Fruit fly (Drosophila melanogaster) whole organism, prepupa: ENCODE data around the gene CG7600.

Experiments
- CG10631 ChIP-seq: fragments of 200-800 bp; sonication (Bioruptor generic); optimal IDR thresholded peaks from 2 replicates; lab custom pipeline; 2016; ENCODE audit warnings: missing biosample characterization, missing genetic modification characterization
- CG10669 ChIP-seq: fragments of 200-800 bp; sonication (Bioruptor generic); optimal IDR thresholded peaks from 3 replicates; lab custom pipeline; 2018; ENCODE audit warnings: missing biosample characterization, mild to moderate bottlenecking, missing genetic modification characterization, moderate library complexity
- CG11294 ChIP-seq: fragments of 200-800 bp; sonication (Bioruptor generic); IDR thresholded peaks from 2 replicates; pipeline ENCODE4 v1.3.6; 2022; ENCODE audit warnings: missing biosample characterization, missing genetic modification characterization
- CG11762 ChIP-seq: fragments of 200-800 bp; sonication (Bioruptor generic); optimal IDR thresholded peaks from 3 replicates; lab custom pipeline; 2016; ENCODE audit warnings: missing biosample characterization, missing genetic modification characterization; ENCODE audit not compliant: insufficient read depth
- CG11902 ChIP-seq: fragments of 200-800 bp; sonication (Bioruptor generic); optimal IDR thresholded peaks from 3 replicates; lab custom pipeline; 2016; ENCODE audit warnings: missing biosample characterization, missing genetic modification characterization
- CG15336 ChIP-seq: fragments of 200-800 bp; sonication (Bioruptor generic); IDR thresholded peaks from 2 replicates; pipeline ENCODE4 v1.3.6; 2022; ENCODE audit warnings: missing biosample characterization, missing genetic modification characterization
- CG1621 ChIP-seq: fragments of 200-800 bp; sonication (Bioruptor generic); optimal IDR thresholded peaks from 3 replicates; lab custom pipeline; 2018; ENCODE audit warnings: missing biosample characterization, mild to moderate bottlenecking, missing genetic modification characterization
- CG16779 ChIP-seq: fragments of 200-800 bp; sonication (Bioruptor generic); optimal IDR thresholded peaks from 3 replicates; lab custom pipeline; 2017; ENCODE audit warnings: missing biosample characterization, mild to moderate bottlenecking, missing genetic modification characterization
- CG3032 ChIP-seq: fragments of 200-800 bp; optimal IDR thresholded peaks from 2 replicates; lab custom pipeline; 2019; ENCODE audit warnings: missing biosample characterization, mild to moderate bottlenecking, missing genetic modification characterization, moderate library complexity
- CG31627 ChIP-seq: fragments of 200-800 bp; sonication (Bioruptor generic); optimal IDR thresholded peaks from 3 replicates; lab custom pipeline; 2016; ENCODE audit warnings: missing biosample characterization, missing genetic modification characterization
- CG32006 ChIP-seq: fragments of 200-800 bp; sonication (Bioruptor generic); optimal IDR thresholded peaks from 3 replicates; lab custom pipeline; 2017; ENCODE audit warnings: missing biosample characterization, mild to moderate bottlenecking, missing genetic modification characterization
- CG34406 ChIP-seq: fragments of 200-800 bp; sonication (Bioruptor generic); optimal IDR thresholded peaks from 3 replicates; lab custom pipeline; 2016; ENCODE audit warnings: missing biosample characterization, missing genetic modification characterization
- CG3919 ChIP-seq: fragments of 200-800 bp; sonication (Bioruptor generic); optimal IDR thresholded peaks from 3 replicates; lab custom pipeline; 2016; ENCODE audit warnings: missing biosample characterization, missing genetic modification characterization
- CG4318 ChIP-seq: fragments of 200-800 bp; sonication (Bioruptor generic); optimal IDR thresholded peaks from 3 replicates; lab custom pipeline; 2017; ENCODE audit warnings: missing biosample characterization, mild to moderate bottlenecking, missing genetic modification characterization
- CG6163 ChIP-seq: fragments of 200-800 bp; sonication (Bioruptor generic); IDR thresholded peaks from 3 replicates; pipeline ENCODE4 v1.3.6; 2022; ENCODE audit warnings: missing biosample characterization, missing genetic modification characterization
- CG6792 ChIP-seq: fragments of 200-800 bp; sonication (Bioruptor generic); optimal IDR thresholded peaks from 3 replicates; lab custom pipeline; 2016; ENCODE audit warnings: missing biosample characterization, missing genetic modification characterization
- CG6808 ChIP-seq: fragments of 200-800 bp; sonication (Bioruptor generic); optimal IDR thresholded peaks from 3 replicates; lab custom pipeline; 2017; ENCODE audit warnings: missing biosample characterization, missing genetic modification characterization, mild to moderate bottlenecking, moderate library complexity, missing genetic modification reagents
- CG6854 ChIP-seq: fragments of 200-800 bp; sonication (Bioruptor generic); optimal IDR thresholded peaks from 2 replicates; lab custom pipeline; 2017; ENCODE audit warnings: missing biosample characterization, mild to moderate bottlenecking, missing genetic modification characterization
- CG7368 ChIP-seq: fragments of 200-800 bp; sonication (Bioruptor generic); optimal IDR thresholded peaks from 3 replicates; lab custom pipeline; 2016; ENCODE audit warnings: missing biosample characterization, missing genetic modification characterization
- CG8319 ChIP-seq: fragments of 200-800 bp; sonication (Bioruptor generic); optimal IDR thresholded peaks from 3 replicates; lab custom pipeline; 2016; ENCODE audit warnings: missing biosample characterization, missing genetic modification characterization
- CG8632 ChIP-seq: fragments of 200-800 bp; sonication (Bioruptor generic); optimal IDR thresholded peaks from 3 replicates; lab custom pipeline; 2016; ENCODE audit warnings: missing biosample characterization, missing genetic modification characterization
- CG9139 ChIP-seq: fragments of 200-800 bp; sonication (Bioruptor generic); optimal IDR thresholded peaks from 3 replicates; lab custom pipeline; 2017; ENCODE audit warnings: missing biosample characterization, mild to moderate bottlenecking, missing genetic modification characterization
- Eip75B ChIP-seq: fragments of 200-800 bp; sonication (Bioruptor generic); optimal IDR thresholded peaks from 3 replicates; lab custom pipeline; 2016; ENCODE audit warnings: missing biosample characterization, missing genetic modification characterization
- Eip78C ChIP-seq: fragments of 200-800 bp; sonication (Bioruptor generic); peaks from one replicate; lab custom pipeline; 2016; ENCODE audit warnings: missing biosample characterization, missing genetic modification characterization
- Ets21C ChIP-seq: fragments of 200-800 bp; sonication (Bioruptor generic); optimal IDR thresholded peaks from 3 replicates; lab custom pipeline; 2016; ENCODE audit warnings: missing biosample characterization, missing genetic modification characterization
- Ets96B ChIP-seq: fragments of 200-800 bp; optimal IDR thresholded peaks from 2 replicates; lab custom pipeline; 2019; ENCODE audit warnings: missing biosample characterization, mild to moderate bottlenecking, missing genetic modification characterization, moderate library complexity
- Gug ChIP-seq: fragments of 200-800 bp; sonication (Bioruptor generic); IDR thresholded peaks from 2 replicates; pipeline ENCODE4 v1.3.6; 2022; ENCODE audit warnings: missing biosample characterization, missing genetic modification characterization
- Hr38 ChIP-seq: sonication (Bioruptor generic); optimal IDR thresholded peaks from 2 replicates; lab custom pipeline; 2016; ENCODE audit warnings: missing biosample characterization, missing genetic modification characterization
- Hr4 ChIP-seq: fragments of 200-800 bp; sonication (Bioruptor generic); optimal IDR thresholded peaks from 3 replicates; lab custom pipeline; 2016; ENCODE audit warnings: missing biosample characterization, missing genetic modification characterization
- Lpt ChIP-seq: fragments of 200-800 bp; sonication (Bioruptor generic); optimal IDR thresholded peaks from 3 replicates; lab custom pipeline; 2016; ENCODE audit warnings: missing biosample characterization, missing genetic modification characterization
- Sox14 ChIP-seq: fragments of 200-800 bp; sonication (Bioruptor generic); optimal IDR thresholded peaks from 3 replicates; lab custom pipeline; 2016; ENCODE audit warnings: missing biosample characterization, missing genetic modification characterization
- Sox15 ChIP-seq: fragments of 200-800 bp; sonication (Bioruptor generic); optimal IDR thresholded peaks from 3 replicates; lab custom pipeline; 2016; ENCODE audit warnings: missing biosample characterization, missing genetic modification characterization
- achi ChIP-seq: fragments of 200-800 bp; sonication (Bioruptor generic); optimal IDR thresholded peaks from 3 replicates; lab custom pipeline; 2016; ENCODE audit warnings: missing biosample characterization, missing genetic modification characterization
- cyc ChIP-seq: fragments of 200-800 bp; sonication (Bioruptor generic); optimal IDR thresholded peaks from 3 replicates; lab custom pipeline; 2016; ENCODE audit warnings: missing biosample characterization, missing genetic modification characterization
- esn ChIP-seq: fragments of 200-800 bp; sonication (Bioruptor generic); optimal IDR thresholded peaks from 2 replicates; lab custom pipeline; 2016; ENCODE audit warnings: missing biosample characterization, mild to moderate bottlenecking, missing genetic modification characterization, moderate library complexity
- fd59A ChIP-seq: fragments of 200-800 bp; sonication (Bioruptor generic); optimal IDR thresholded peaks from 2 replicates; lab custom pipeline; 2017; ENCODE audit warnings: missing biosample characterization, mild to moderate bottlenecking, missing genetic modification characterization, missing genetic modification reagents
- fd85E ChIP-seq: fragments of 200-800 bp; sonication (Bioruptor generic); optimal IDR thresholded peaks from 3 replicates; lab custom pipeline; 2016; ENCODE audit warnings: missing biosample characterization, missing genetic modification characterization
- lz ChIP-seq: fragments of 200-800 bp; sonication (Bioruptor generic); optimal IDR thresholded peaks from 3 replicates; lab custom pipeline; 2016; ENCODE audit warnings: missing biosample characterization, missing genetic modification characterization
- net ChIP-seq: fragments of 200-800 bp; sonication (Bioruptor generic); optimal IDR thresholded peaks from 3 replicates; lab custom pipeline; 2016; ENCODE audit warnings: missing biosample characterization, missing genetic modification characterization
- pdm3 ChIP-seq: fragments of 200-800 bp; sonication (Bioruptor generic); optimal IDR thresholded peaks from 3 replicates; lab custom pipeline; 2016; ENCODE audit warnings: missing biosample characterization, missing genetic modification characterization
- salr ChIP-seq, 2 experiments: fragments of 200-800 bp; sonication (Bioruptor generic); optimal IDR thresholded peaks; 3 replicates each; lab custom pipeline; 2016 to 2018; ENCODE audit warnings: missing biosample characterization in 2 of 2, missing genetic modification characterization in 2 of 2, mild to moderate bottlenecking in 1 of 2
- spab ChIP-seq: fragments of 200-800 bp; sonication (Bioruptor generic); optimal IDR thresholded peaks from 2 replicates; lab custom pipeline; 2017; ENCODE audit warnings: missing biosample characterization, mild to moderate bottlenecking, missing genetic modification characterization, missing genetic modification reagents
- ss ChIP-seq, 2 experiments: fragments of 200-800 bp; sonication (Bioruptor generic); optimal IDR thresholded peaks; 2 replicates in 1 of 2; 3 replicates in 1 of 2; lab custom pipeline; 2017 to 2018; ENCODE audit warnings: mild to moderate bottlenecking in 2 of 2, missing biosample characterization in 2 of 2, missing genetic modification characterization in 2 of 2, moderate library complexity in 1 of 2
- svp ChIP-seq: fragments of 200-800 bp; sonication (Bioruptor generic); peaks from one replicate; lab custom pipeline; 2016; ENCODE audit warnings: missing biosample characterization, missing genetic modification characterization
- vri ChIP-seq: fragments of 200-800 bp; sonication (Bioruptor generic); optimal IDR thresholded peaks from 3 replicates; lab custom pipeline; 2016; ENCODE audit warnings: missing biosample characterization, mild to moderate bottlenecking, missing genetic modification characterization

CG7600 gene

DNA sequence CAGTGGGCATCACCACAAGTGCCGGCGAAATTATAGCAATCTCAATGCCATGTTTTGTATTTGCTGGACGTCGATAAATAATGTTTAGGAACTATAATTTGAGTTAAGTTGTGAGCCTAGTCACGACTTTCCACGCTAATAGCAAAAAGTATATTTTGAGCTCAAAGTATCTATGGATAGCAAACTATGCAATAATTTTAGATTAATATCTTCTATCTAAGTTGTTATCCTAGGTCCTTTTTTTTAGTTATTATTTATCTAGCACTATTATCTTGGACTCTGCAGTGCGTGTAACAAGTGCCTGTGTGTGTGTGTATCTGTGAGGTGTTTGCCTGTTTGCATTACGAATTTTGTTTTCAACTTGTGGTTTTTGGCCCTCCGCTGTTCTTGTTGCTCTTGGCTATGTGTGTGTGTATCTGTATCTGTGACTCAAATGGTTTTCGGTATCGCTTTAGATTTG, 49.7 kb downstream of the CG7600 start (continued):
- TF ChIP-seq vri (GFP tag; lab: Kevin White, UChicago) (no peak), svp (GFP tag; lab: Kevin White, UChicago) (no peak), Hr4 (peak; percentile 22), fd59A (GFP tag; lab: Kevin White, UChicago) (no peak), Ets96B (no peak), fd85E (GFP tag; lab: Kevin White, UChicago) (no peak), CG8632 (GFP tag; lab: Kevin White, UChicago) (no peak), CG15336 (GFP tag; lab: Robert Waterston, UW) (peak; percentile 52; the same call in 1 of the 2 replicates), Sox15 (GFP tag; lab: Kevin White, UChicago) (no peak), CG6163 (GFP tag; lab: Robert Waterston, UW) (peak; percentile 34; the same call in 1 of the 3 replicates), CG11294 (GFP tag; lab: Robert Waterston, UW) (no peak), Eip75B (GFP tag; lab: Kevin White, UChicago) (peak; percentile 41), CG32006 (GFP tag; lab: Kevin White, UChicago) (peak; percentile 23), CG7368 (GFP tag; lab: Kevin White, UChicago) (no peak), Sox14 (GFP tag; lab: Kevin White, UChicago) (peak; percentile 35), CG16779 (tag; lab: Kevin White, UChicago) (no peak), CG1621 (tag; lab: Kevin White, UChicago) (no peak), CG11762 (GFP tag; lab: Kevin White, UChicago) (no peak), CG34406 (GFP tag; lab: Kevin White, UChicago) (peak; percentile 20), CG4318 (GFP tag; lab: Kevin White, UChicago) (no peak), achi (GFP tag; lab: Kevin White, UChicago) (peak; percentile 23), net (GFP tag; lab: Kevin White, UChicago) (no peak), Eip78C (GFP tag; lab: Kevin White, UChicago) (peak; percentile 82), CG10669 (GFP tag; lab: Kevin White, UChicago) (peak; percentile 26), CG9139 (GFP tag; lab: Kevin White, UChicago) (no peak), Ets21C (peak; percentile 1), Lpt (GFP tag; lab: Kevin White, UChicago) (no peak), Gug (0 out of 2 replicates have a peak, but pooled peaks have one; percentile 9), CG6854 (GFP tag; lab: Kevin White, UChicago) (no peak), CG3919 (GFP tag; lab: Kevin White, UChicago) (no peak)

DNA sequence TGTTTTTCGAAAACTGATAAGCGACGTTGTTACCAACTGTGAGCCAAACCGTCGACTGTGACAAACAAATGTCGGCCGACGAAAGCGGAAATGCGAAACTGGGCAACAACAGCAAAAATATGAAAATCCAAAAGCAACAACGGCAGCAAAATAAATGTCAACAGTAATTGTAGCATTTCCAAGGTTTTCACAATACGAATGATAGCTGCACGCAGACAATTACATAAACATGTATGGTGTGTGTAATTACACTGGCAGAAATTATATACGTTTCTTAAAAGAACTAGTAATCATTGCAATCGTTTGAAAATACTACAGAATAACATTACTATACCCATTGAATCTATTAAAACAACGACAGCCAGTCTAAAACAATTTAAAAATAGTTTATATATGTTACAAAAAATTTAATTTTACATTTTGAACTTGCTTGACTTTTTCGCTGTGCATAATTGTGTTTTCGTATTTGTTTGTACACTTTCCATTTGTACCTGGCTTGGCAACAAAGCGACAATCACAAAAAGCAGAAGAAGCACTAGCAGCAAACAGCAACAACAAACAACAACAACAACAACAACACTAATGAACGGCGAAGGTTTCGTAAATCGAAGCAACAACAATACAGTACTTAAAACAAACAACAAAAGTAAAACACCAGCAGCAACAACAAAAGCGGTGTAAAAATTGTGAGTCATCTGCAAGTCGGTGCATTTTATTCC, 50.3 kb downstream of the CG7600 start:
- TF ChIP-seq Hr4 (peak; percentile 66), lz (GFP tag; lab: Kevin White, UChicago) (peak; percentile 45), Ets21C (peak; percentile 34), Hr38 (no peak), CG10669 (GFP tag; lab: Kevin White, UChicago) (peak; percentile 12), CG31627 (GFP tag; lab: Kevin White, UChicago) (peak; percentile 54), CG1621 (tag; lab: Kevin White, UChicago) (peak; percentile 34), CG11762 (GFP tag; lab: Kevin White, UChicago) (no peak), CG6854 (GFP tag; lab: Kevin White, UChicago) (no peak), fd85E (GFP tag; lab: Kevin White, UChicago) (no peak), CG11902 (GFP tag; lab: Kevin White, UChicago) (peak; percentile 45), CG6792 (GFP tag; lab: Kevin White, UChicago) (peak; percentile 37), achi (GFP tag; lab: Kevin White, UChicago) (no peak), esn (GFP tag; lab: Kevin White, UChicago) (peak; percentile 72), CG3032 (peak; percentile 53), CG16779 (tag; lab: Kevin White, UChicago) (no peak), ss (GFP tag; optimal IDR thresholded peaks at IDR 0.05; lab: Kevin White, UChicago) (no peak), CG3919 (GFP tag; lab: Kevin White, UChicago) (peak; percentile 61), spab (GFP tag; lab: Kevin White, UChicago) (no peak), vri (GFP tag; lab: Kevin White, UChicago) (no peak), CG9139 (GFP tag; lab: Kevin White, UChicago) (no peak), CG8319 (GFP tag; lab: Kevin White, UChicago) (peak; percentile 28), Eip78C (GFP tag; lab: Kevin White, UChicago) (peak; percentile 90), cyc (GFP tag; lab: Kevin White, UChicago) (peak; percentile 12), CG6808 (no peak), Gug (peak; percentile 23; the same call in 1 of the 2 replicates), Sox14 (GFP tag; lab: Kevin White, UChicago) (peak; percentile 58), CG10631 (GFP tag; lab: Kevin White, UChicago) (no peak), CG6163 (GFP tag; lab: Robert Waterston, UW) (peak; percentile 84), salr (GFP tag; optimal IDR thresholded peaks at IDR 0.05; lab: Kevin White, UChicago) (peak in 1 of 2 experiments; percentile 63), Ets96B (peak; percentile 72), pdm3 (peak; percentile 79)
